Worm (Caenorhabditis elegans) whole organism, mixed stage, embryonic: ENCODE data around the gene wdr-46.

Experiments used
- nhr-12 ChIP-seq: fragments of 150-350 bp; optimal IDR thresholded peaks from 2 replicates; lab custom pipeline; 2014; ENCODE audit warnings: missing biosample characterization, missing genetic modification characterization
- nhr-2 ChIP-seq: fragments of 150-350 bp; optimal IDR thresholded peaks from 2 replicates; lab custom pipeline; 2014; ENCODE audit warnings: missing biosample characterization, missing genetic modification characterization
- ztf-11 ChIP-seq: fragments of 150-350 bp; optimal IDR thresholded peaks from 2 replicates; lab custom pipeline; 2014; ENCODE audit warnings: missing biosample characterization, missing genetic modification characterization

- TF ChIP-seq ztf-11 (no peak), nhr-12 (tag; lab: Kevin White, UChicago) (no peak), nhr-2 (tag; lab: Kevin White, UChicago) (no peak)
Observed at ce11 chrIV:12379784-12380183, 7.7 kb downstream of the wdr-46 start, which contains the start of gene thn-1.
